Worm (Caenorhabditis elegans) whole organism, L2 larva: ENCODE measurements around the gene isw-1.
A peak's percentile ranks its signal among the peaks of the same experiment; 100 is the strongest.

ENCODE experiments used
- C34F6.9 ChIP-seq: fragments of 150-350 bp; optimal IDR thresholded peaks from 2 replicates; lab custom pipeline; 2014; ENCODE audit warnings: missing biosample characterization, missing genetic modification characterization
- F13H6.1 ChIP-seq: sonication (generic microtip); optimal IDR thresholded peaks from 2 replicates; lab custom pipeline; 2016; ENCODE audit warnings: missing genetic modification characterization, missing compliant biosample characterization
- R02D3.7 ChIP-seq: fragments of 150-350 bp; optimal IDR thresholded peaks from 2 replicates; lab custom pipeline; 2014; ENCODE audit warnings: missing biosample characterization, missing genetic modification characterization
- Y55F3AM.14 ChIP-seq: fragments of 200-800 bp; sonication (Bioruptor generic); optimal IDR thresholded peaks from 2 replicates; lab custom pipeline; 2018; ENCODE audit warnings: mild to moderate bottlenecking, missing genetic modification characterization, missing compliant biosample characterization
- ZK546.5 ChIP-seq: sonication (generic microtip); optimal IDR thresholded peaks from 2 replicates; lab custom pipeline; 2017; ENCODE audit warnings: missing biosample characterization, missing genetic modification characterization
- aly-2 ChIP-seq: fragments of 150-350 bp; optimal IDR thresholded peaks from 2 replicates; lab custom pipeline; 2014; ENCODE audit warnings: missing biosample characterization, missing genetic modification characterization
- ceh-82 ChIP-seq: fragments of 150-350 bp; optimal IDR thresholded peaks from 2 replicates; lab custom pipeline; 2014; ENCODE audit warnings: missing biosample characterization, missing genetic modification characterization
- crh-2 ChIP-seq: sonication (generic microtip); optimal IDR thresholded peaks from 2 replicates; lab custom pipeline; 2017; ENCODE audit warnings: missing biosample characterization, missing genetic modification characterization
- dmd-4 ChIP-seq: sonication (generic microtip); optimal IDR thresholded peaks from 2 replicates; lab custom pipeline; 2017; ENCODE audit warnings: missing biosample characterization, missing genetic modification characterization
- egl-27 ChIP-seq: sonication (generic microtip); optimal IDR thresholded peaks from 3 replicates; lab custom pipeline; 2017; ENCODE audit warnings: missing biosample characterization, missing genetic modification reagents, missing genetic modification characterization
- elt-1 ChIP-seq: fragments of 150-350 bp; optimal IDR thresholded peaks from 2 replicates; lab custom pipeline; 2014; ENCODE audit warnings: missing biosample characterization, missing genetic modification characterization
- elt-3 ChIP-seq: sonication (generic microtip); optimal IDR thresholded peaks from 2 replicates; lab custom pipeline; 2017; ENCODE audit warnings: missing biosample characterization, missing genetic modification characterization
- fos-1 ChIP-seq: fragments of 150-350 bp; optimal IDR thresholded peaks from 2 replicates; lab custom pipeline; 2014; ENCODE audit warnings: missing biosample characterization, missing genetic modification characterization
- gmeb-1 ChIP-seq: fragments of 150-350 bp; optimal IDR thresholded peaks from 2 replicates; lab custom pipeline; 2014; ENCODE audit warnings: missing biosample characterization, missing genetic modification characterization
- lin-11 ChIP-seq: fragments of 150-350 bp; sonication (generic microtip); optimal IDR thresholded peaks from 2 replicates; lab custom pipeline; 2014; ENCODE audit warnings: missing biosample characterization, missing genetic modification characterization, inconsistent platforms, mixed read lengths
- lin-13 ChIP-seq: fragments of 150-350 bp; optimal IDR thresholded peaks from 2 replicates; lab custom pipeline; 2014; ENCODE audit warnings: missing biosample characterization, missing genetic modification reagents, missing genetic modification characterization
- lin-39 ChIP-seq: fragments of 150-350 bp; optimal IDR thresholded peaks from 2 replicates; lab custom pipeline; 2014; ENCODE audit warnings: missing biosample characterization, missing genetic modification reagents, missing genetic modification characterization
- mab-5 ChIP-seq: fragments of 150-350 bp; optimal IDR thresholded peaks from 2 replicates; lab custom pipeline; 2014; ENCODE audit warnings: missing biosample characterization, missing genetic modification characterization
- mbf-1 ChIP-seq: sonication (generic microtip); optimal IDR thresholded peaks from 2 replicates; lab custom pipeline; 2017; ENCODE audit warnings: missing biosample characterization, missing genetic modification characterization
- mdl-1 ChIP-seq, 2 experiments: fragments of 150-350 bp in 1 of 2; sonication (generic microtip) in 1 of 2; optimal IDR thresholded peaks; 2 replicates each; lab custom pipeline; 2017; ENCODE audit warnings: missing biosample characterization in 2 of 2, missing genetic modification characterization in 2 of 2
- nhr-10 ChIP-seq: sonication (generic microtip); optimal IDR thresholded peaks from 2 replicates; lab custom pipeline; 2017; ENCODE audit warnings: missing biosample characterization, missing genetic modification characterization
- nhr-11 ChIP-seq: fragments of 150-350 bp; optimal IDR thresholded peaks from 2 replicates; lab custom pipeline; 2014; ENCODE audit warnings: missing biosample characterization, missing genetic modification characterization
- nhr-21 ChIP-seq: fragments of 150-350 bp; optimal IDR thresholded peaks from 2 replicates; lab custom pipeline; 2014; ENCODE audit warnings: missing biosample characterization, missing genetic modification characterization
- nhr-237 ChIP-seq: fragments of 150-350 bp; optimal IDR thresholded peaks from 2 replicates; lab custom pipeline; 2014; ENCODE audit warnings: missing biosample characterization, missing genetic modification characterization
- nhr-25 ChIP-seq: fragments of 150-350 bp; sonication (generic microtip); optimal IDR thresholded peaks from 3 replicates; lab custom pipeline; 2014; ENCODE audit warnings: missing biosample characterization, missing genetic modification characterization
- nhr-6 ChIP-seq: fragments of 150-350 bp; optimal IDR thresholded peaks from 2 replicates; lab custom pipeline; 2014; ENCODE audit warnings: missing biosample characterization, missing genetic modification characterization
- nhr-77 ChIP-seq: fragments of 150-350 bp; optimal IDR thresholded peaks from 2 replicates; lab custom pipeline; 2014; ENCODE audit warnings: missing biosample characterization, missing genetic modification characterization
- peb-1 ChIP-seq: fragments of 150-350 bp; optimal IDR thresholded peaks from 2 replicates; lab custom pipeline; 2014; ENCODE audit warnings: missing biosample characterization, missing genetic modification characterization
- sem-4 ChIP-seq: fragments of 150-350 bp; optimal IDR thresholded peaks from 2 replicates; lab custom pipeline; 2014; ENCODE audit warnings: missing biosample characterization, missing genetic modification reagents, missing genetic modification characterization
- skn-1 ChIP-seq: sonication (generic microtip); optimal IDR thresholded peaks from 2 replicates; lab custom pipeline; 2017; ENCODE audit warnings: missing biosample characterization, missing genetic modification characterization
- sma-9 ChIP-seq, 2 experiments: fragments of 150-350 bp in 1 of 2; sonication (generic microtip) in 1 of 2; optimal IDR thresholded peaks; 2 replicates each; lab custom pipeline; 2014 to 2016; ENCODE audit warnings: missing genetic modification characterization in 2 of 2, mild to moderate bottlenecking in 1 of 2, missing biosample characterization in 1 of 2, missing compliant biosample characterization in 1 of 2, missing genetic modification reagents in 1 of 2, moderate library complexity in 1 of 2
- unc-39 ChIP-seq: fragments of 150-350 bp; optimal IDR thresholded peaks from 2 replicates; lab custom pipeline; 2014; ENCODE audit warnings: missing biosample characterization, missing genetic modification characterization
- unc-55 ChIP-seq: fragments of 150-350 bp; sonication (generic microtip); optimal IDR thresholded peaks from 3 replicates; lab custom pipeline; 2014; ENCODE audit warnings: missing biosample characterization, missing genetic modification reagents, missing genetic modification characterization
- unc-62 ChIP-seq: fragments of 150-350 bp; optimal IDR thresholded peaks from 2 replicates; lab custom pipeline; 2014; ENCODE audit warnings: missing biosample characterization, missing genetic modification reagents, missing genetic modification characterization
- ztf-1 ChIP-seq: fragments of 200-800 bp; sonication (Bioruptor generic); conservative IDR thresholded peaks from 2 replicates; pipeline ENCODE4 v1.3.6; 2022; ENCODE audit warnings: missing genetic modification characterization, missing compliant biosample characterization
- ztf-11 ChIP-seq: sonication (generic microtip); optimal IDR thresholded peaks from 2 replicates; lab custom pipeline; 2017; ENCODE audit warnings: missing biosample characterization, missing genetic modification characterization
- ztf-4 ChIP-seq: fragments of 150-350 bp; optimal IDR thresholded peaks from 2 replicates; lab custom pipeline; 2014; ENCODE audit warnings: missing biosample characterization, missing genetic modification characterization

Gene isw-1

ce11 chrIII:6725489-6725888, 15.6 kb upstream of the isw-1 start, which contains the start of gene wdr-4:
Gene wdr-4 (plus strand): TSS chrIII:6725789.
- TF ChIP-seq C34F6.9 (tag; lab: Kevin White, UChicago) (no peak), ztf-11 (tag; lab: Kevin White, UChicago) (no peak), peb-1 (tag; lab: Kevin White, UChicago) (no peak), lin-11 (tag; lab: Kevin White, UChicago) (no peak), unc-55 (no peak), R02D3.7 (tag; lab: Kevin White, UChicago) (no peak), nhr-6 (tag; lab: Kevin White, UChicago) (no peak), fos-1 (tag; lab: Kevin White, UChicago) (no peak), unc-39 (tag; lab: Kevin White, UChicago) (no peak), unc-62 (GFP tag; lab: Kevin White, UChicago) (no peak), sma-9 (GFP tag; optimal IDR thresholded peaks at IDR 0.05; lab: Kevin White, UChicago) (no peak), sma-9 (tag; optimal IDR thresholded peaks at IDR 0.05; lab: Kevin White, UChicago) (no peak), nhr-10 (no peak), lin-39 (no peak), mbf-1 (tag; lab: Kevin White, UChicago) (no peak), sem-4 (tag; lab: Kevin White, UChicago) (no peak), nhr-11 (tag; lab: Kevin White, UChicago) (no peak)

ce11 chrIII:6723089-6723488, 13.2 kb upstream of the isw-1 start, which contains the start of gene F37A4.1:
Gene F37A4.1 (plus strand): TSS chrIII:6723389.
- TF ChIP-seq fos-1 (tag; lab: Kevin White, UChicago) (no peak), Y55F3AM.14 (GFP tag; lab: Kevin White, UChicago) (no peak), ZK546.5 (tag; lab: Kevin White, UChicago) (no peak), gmeb-1 (tag; lab: Kevin White, UChicago) (no peak), F13H6.1 (no peak), elt-3 (tag; lab: Kevin White, UChicago) (no peak), sem-4 (tag; lab: Kevin White, UChicago) (no peak)

ce11 chrIII:6722208-6722679, 12.3 kb upstream of the isw-1 start, which contains the start of the genes bath-41 and F37A4.2:
Gene bath-41 (minus strand): TSS chrIII:6722258.
Gene F37A4.2 (plus strand): TSS chrIII:6722454.
- no peak for TF ChIP-seq lin-11 (tag; lab: Kevin White, UChicago)
- peak; percentile 29 for TF ChIP-seq gmeb-1 (tag; lab: Kevin White, UChicago)

- TF ChIP-seq egl-27 (tag; lab: Kevin White, UChicago): no peak
- no peak for TF ChIP-seq sem-4 (tag; lab: Kevin White, UChicago)
- no peak for TF ChIP-seq skn-1
- no peak for TF ChIP-seq lin-13 (GFP tag; lab: Kevin White, UChicago)
- no peak for TF ChIP-seq nhr-237 (tag; lab: Kevin White, UChicago)
- no peak for TF ChIP-seq mdl-1 (tag; optimal IDR thresholded peaks at IDR 0.05; lab: Kevin White, UChicago)
- no peak for TF ChIP-seq elt-3 (tag; lab: Kevin White, UChicago)
- TF ChIP-seq nhr-21 (tag; lab: Kevin White, UChicago): no peak
- no peak for TF ChIP-seq elt-1 (tag; lab: Kevin White, UChicago)
- no peak for TF ChIP-seq mbf-1 (tag; lab: Kevin White, UChicago)
- no peak for TF ChIP-seq nhr-77 (tag; lab: Kevin White, UChicago)
- TF ChIP-seq R02D3.7 (tag; lab: Kevin White, UChicago): no peak
- no peak for TF ChIP-seq ztf-1 (GFP tag; lab: Robert Waterston, UW)
Measured at ce11 chrIII:6718270-6718669, 8.4 kb upstream of the isw-1 start, which contains the start of gene F37A4.3. Gene F37A4.3 (plus strand): TSS chrIII:6718570.

- TF ChIP-seq sem-4 (tag; lab: Kevin White, UChicago): no peak
- TF ChIP-seq peb-1 (tag; lab: Kevin White, UChicago): no peak
- no peak for TF ChIP-seq nhr-6 (tag; lab: Kevin White, UChicago)
- no peak for TF ChIP-seq mab-5
- TF ChIP-seq nhr-25 (tag; lab: Kevin White, UChicago): no peak
- TF ChIP-seq nhr-237 (tag; lab: Kevin White, UChicago): no peak
- TF ChIP-seq ceh-82: no peak
- TF ChIP-seq crh-2 (tag; lab: Kevin White, UChicago): no peak
- no peak for TF ChIP-seq aly-2 (tag; lab: Kevin White, UChicago)
- TF ChIP-seq ztf-4 (tag; lab: Kevin White, UChicago): no peak
- no peak for TF ChIP-seq lin-39
- TF ChIP-seq skn-1: no peak
- no peak for TF ChIP-seq sma-9 (GFP tag; optimal IDR thresholded peaks at IDR 0.05; lab: Kevin White, UChicago)
- no peak for TF ChIP-seq sma-9 (tag; optimal IDR thresholded peaks at IDR 0.05; lab: Kevin White, UChicago)
- no peak for TF ChIP-seq dmd-4
- TF ChIP-seq, all 48 proteins: peak for 0
Measured at ce11 chrIII:6713266-6713665, 3.4 kb upstream of the isw-1 start, which contains the start of gene F37A4.4. Gene F37A4.4 (plus strand): TSS chrIII:6713566.
